Fruit fly (Drosophila melanogaster) whole organism, embryonic: Measurements from ENCODE around the gene TpnC25D.

Experiments
- Atf6 ChIP-seq: fragments of 200-800 bp; sonication (Bioruptor generic); IDR thresholded peaks from 2 replicates; pipeline ENCODE4 v1.3.6; 2022; ENCODE audit warnings: missing biosample characterization, missing genetic modification characterization
- Bgb ChIP-seq: fragments of 200-800 bp; sonication (Bioruptor generic); IDR thresholded peaks from 2 replicates; pipeline ENCODE4 v1.3.6; 2022; ENCODE audit warnings: missing biosample characterization, missing genetic modification characterization; ENCODE audit not compliant: partially characterized antibody
- CG10274 ChIP-seq: fragments of 200-800 bp; sonication (Bioruptor generic); optimal IDR thresholded peaks from 3 replicates; lab custom pipeline; 2017; ENCODE audit warnings: missing biosample characterization, mild to moderate bottlenecking, missing genetic modification characterization
- CG11085 ChIP-seq: fragments of 200-800 bp; sonication (Bioruptor generic); IDR thresholded peaks from 2 replicates; pipeline ENCODE4 v1.3.6; 2022; ENCODE audit warnings: missing biosample characterization, missing genetic modification characterization
- CG11695 ChIP-seq: fragments of 200-800 bp; sonication (Bioruptor generic); IDR thresholded peaks from 3 replicates; pipeline ENCODE4 v1.3.6; 2022; ENCODE audit warnings: missing biosample characterization, missing genetic modification characterization
- CG11696 ChIP-seq: fragments of 200-800 bp; sonication (Bioruptor generic); IDR thresholded peaks from 2 replicates; pipeline ENCODE4 v1.3.6; 2022; ENCODE audit warnings: missing biosample characterization, missing genetic modification characterization
- CG14014 ChIP-seq: fragments of 200-800 bp; sonication (Bioruptor generic); IDR thresholded peaks from 2 replicates; pipeline ENCODE4 v1.3.6; 2022; ENCODE audit warnings: missing biosample characterization, missing genetic modification characterization
- CG14441 ChIP-seq: fragments of 200-800 bp; sonication (Bioruptor generic); IDR thresholded peaks from 2 replicates; pipeline ENCODE4 v1.3.6; 2022; ENCODE audit warnings: missing biosample characterization, missing genetic modification characterization
- CG32772 ChIP-seq: fragments of 200-800 bp; sonication (Bioruptor generic); IDR thresholded peaks from 2 replicates; pipeline ENCODE4 v1.3.6; 2022; ENCODE audit warnings: missing biosample characterization, missing genetic modification characterization
- CG34376 ChIP-seq: fragments of 200-800 bp; sonication (Bioruptor generic); optimal IDR thresholded peaks from 2 replicates; lab custom pipeline; 2018; ENCODE audit warnings: missing biosample characterization, mild to moderate bottlenecking, missing genetic modification characterization
- CG7372 ChIP-seq: fragments of 200-800 bp; sonication (Bioruptor generic); IDR thresholded peaks from 2 replicates; pipeline ENCODE4 v1.3.6; 2022; ENCODE audit warnings: missing biosample characterization, missing genetic modification characterization
- CG7786 ChIP-seq: fragments of 200-800 bp; sonication (Bioruptor generic); optimal IDR thresholded peaks from 2 replicates; lab custom pipeline; 2016; ENCODE audit warnings: missing biosample characterization, missing genetic modification characterization
- CG7839 ChIP-seq: fragments of 200-800 bp; sonication (Bioruptor generic); optimal IDR thresholded peaks from 3 replicates; lab custom pipeline; 2018; ENCODE audit warnings: missing biosample characterization, mild to moderate bottlenecking, missing genetic modification characterization, moderate library complexity
- CG8290 ChIP-seq, 3 experiments: fragments of 200-800 bp; sonication (Bioruptor generic); optimal IDR thresholded peaks; 2 replicates each; lab custom pipeline; 2016 to 2019; ENCODE audit warnings: missing biosample characterization in 3 of 3, missing genetic modification characterization in 3 of 3, mild to moderate bottlenecking in 2 of 3, moderate library complexity in 1 of 3
- CG8359 ChIP-seq: fragments of 200-800 bp; sonication (Bioruptor generic); optimal IDR thresholded peaks from 2 replicates; lab custom pipeline; 2017; ENCODE audit warnings: missing biosample characterization, mild to moderate bottlenecking, missing genetic modification characterization, borderline replicate concordance
- CG8388 ChIP-seq: fragments of 200-800 bp; sonication (Bioruptor generic); optimal IDR thresholded peaks from 2 replicates; lab custom pipeline; 2019; ENCODE audit warnings: missing biosample characterization, mild to moderate bottlenecking, missing genetic modification characterization, moderate library complexity
- CG8924 ChIP-seq: fragments of 200-800 bp; optimal IDR thresholded peaks from 3 replicates; lab custom pipeline; 2019; ENCODE audit warnings: missing biosample characterization, mild to moderate bottlenecking, missing genetic modification characterization, moderate library complexity
- CG9609 ChIP-seq: fragments of 200-800 bp; sonication (Bioruptor generic); optimal IDR thresholded peaks from 3 replicates; lab custom pipeline; 2016; ENCODE audit warnings: missing biosample characterization, missing genetic modification characterization
- CG9932 ChIP-seq: fragments of 200-800 bp; sonication (Bioruptor generic); IDR thresholded peaks from 2 replicates; pipeline ENCODE4 v1.3.6; 2022; ENCODE audit warnings: missing biosample characterization, missing genetic modification characterization
- D ChIP-seq, 2 experiments: fragments of 200-800 bp in 1 of 2; fragments of >200 bp in 1 of 2; sonication (Bioruptor generic) in 1 of 2; optimal IDR thresholded peaks; 2 replicates in 1 of 2; 3 replicates in 1 of 2; lab custom pipeline; 2017; ENCODE audit warnings: mild to moderate bottlenecking in 1 of 2, missing biosample characterization in 1 of 2, missing genetic modification characterization in 1 of 2, missing genetic modification reagents in 1 of 2
- Dfd ChIP-seq, 2 experiments: fragments of >200 bp; optimal IDR thresholded peaks; 2 replicates each; lab custom pipeline; 2017; ENCODE audit warnings: missing biosample characterization in 2 of 2, missing genetic modification characterization in 2 of 2
- Doc3 ChIP-seq: fragments of 200-800 bp; sonication (Bioruptor generic); IDR thresholded peaks from 3 replicates; pipeline ENCODE4 v1.3.6; 2022; ENCODE audit warnings: missing biosample characterization, missing genetic modification characterization; ENCODE audit not compliant: partially characterized antibody
- ERR ChIP-seq: fragments of 200-800 bp; sonication (Bioruptor generic); optimal IDR thresholded peaks from 2 replicates; lab custom pipeline; 2016; ENCODE audit warnings: missing biosample characterization, missing genetic modification characterization
- HLH3B ChIP-seq: fragments of 200-800 bp; sonication (Bioruptor generic); IDR thresholded peaks from 2 replicates; pipeline ENCODE4 v1.3.6; 2022; ENCODE audit warnings: missing biosample characterization, missing genetic modification characterization
- HmgZ ChIP-seq: fragments of 200-800 bp; sonication (Bioruptor generic); optimal IDR thresholded peaks from 2 replicates; lab custom pipeline; 2018; ENCODE audit warnings: missing biosample characterization, mild to moderate bottlenecking, missing genetic modification characterization
- Hmr ChIP-seq: fragments of 200-800 bp; sonication (Bioruptor generic); optimal IDR thresholded peaks from 3 replicates; lab custom pipeline; 2017; ENCODE audit warnings: mild to moderate bottlenecking, missing biosample characterization, missing genetic modification reagents, missing genetic modification characterization
- Lhr ChIP-seq: fragments of 200-800 bp; sonication (Bioruptor generic); optimal IDR thresholded peaks from 3 replicates; lab custom pipeline; 2017; ENCODE audit warnings: mild to moderate bottlenecking, missing biosample characterization, missing genetic modification reagents, missing genetic modification characterization
- Max ChIP-seq: fragments of 200-800 bp; sonication (Bioruptor generic); optimal IDR thresholded peaks from 2 replicates; lab custom pipeline; 2016; ENCODE audit warnings: missing biosample characterization, mild to moderate bottlenecking, missing genetic modification characterization
- Med ChIP-seq: fragments of 200-800 bp; sonication (Bioruptor generic); peaks from one replicate; lab custom pipeline; 2016; ENCODE audit warnings: missing biosample characterization, missing genetic modification characterization, mild to moderate bottlenecking, inconsistent platforms, moderate library complexity
- Mrtf ChIP-seq: fragments of 200-800 bp; sonication (Bioruptor generic); IDR thresholded peaks from 3 replicates; pipeline ENCODE4 v1.3.6; 2022; ENCODE audit warnings: missing biosample characterization, missing genetic modification characterization
- Rfx ChIP-seq: fragments of 200-800 bp; sonication (Bioruptor generic); IDR thresholded peaks from 2 replicates; pipeline ENCODE4 v1.3.6; 2022; ENCODE audit warnings: missing biosample characterization, missing genetic modification characterization
- abd-A ChIP-seq: fragments of 200-800 bp; sonication (Bioruptor generic); optimal IDR thresholded peaks from 3 replicates; lab custom pipeline; 2019; ENCODE audit warnings: missing biosample characterization, mild to moderate bottlenecking, missing genetic modification characterization, moderate library complexity
- bab2 ChIP-seq: fragments of 200-800 bp; sonication (Bioruptor generic); optimal IDR thresholded peaks from 2 replicates; lab custom pipeline; 2016; ENCODE audit warnings: missing biosample characterization, missing genetic modification characterization
- cad ChIP-seq: fragments of >200 bp; optimal IDR thresholded peaks from 2 replicates; lab custom pipeline; 2017; ENCODE audit warnings: missing biosample characterization, missing genetic modification characterization
- dysf ChIP-seq: fragments of 200-800 bp; sonication (Bioruptor generic); IDR thresholded peaks from 3 replicates; pipeline ENCODE4 v1.3.6; 2022; ENCODE audit warnings: missing biosample characterization, missing genetic modification characterization
- exex ChIP-seq: fragments of 200-800 bp; sonication (Bioruptor generic); optimal IDR thresholded peaks from 4 replicates; lab custom pipeline; 2018; ENCODE audit warnings: missing biosample characterization, mild to moderate bottlenecking, missing genetic modification characterization, moderate library complexity
- ham ChIP-seq: fragments of 200-800 bp; sonication (Bioruptor generic); IDR thresholded peaks from 2 replicates; pipeline ENCODE4 v1.3.6; 2022; ENCODE audit warnings: missing biosample characterization, missing genetic modification characterization
- inv ChIP-seq: fragments of 200-800 bp; sonication (Bioruptor generic); IDR thresholded peaks from 2 replicates; pipeline ENCODE4 v1.3.6; 2022; ENCODE audit warnings: missing biosample characterization, missing genetic modification characterization; ENCODE audit not compliant: partially characterized antibody
- lab ChIP-seq: fragments of 200-800 bp; sonication (Bioruptor generic); optimal IDR thresholded peaks from 3 replicates; lab custom pipeline; 2017; ENCODE audit warnings: missing biosample characterization, missing genetic modification characterization, mild to moderate bottlenecking, moderate library complexity, missing genetic modification reagents
- prd ChIP-seq, 3 experiments: fragments of >200 bp in 2 of 3; fragments of 200-800 bp in 1 of 3; sonication (Bioruptor generic) in 1 of 3; optimal IDR thresholded peaks in 2 of 3; IDR thresholded peaks in 1 of 3; 2 replicates in 2 of 3; 3 replicates in 1 of 3; pipeline versions ENCODE4 v1.3.6 to Lab custom; 2017 to 2022; ENCODE audit warnings: missing biosample characterization in 1 of 3, missing genetic modification characterization in 1 of 3
- sd ChIP-seq: fragments of 200-800 bp; sonication (Bioruptor generic); optimal IDR thresholded peaks from 3 replicates; lab custom pipeline; 2018; ENCODE audit warnings: missing biosample characterization, mild to moderate bottlenecking, missing genetic modification characterization, moderate library complexity
- sug ChIP-seq: fragments of 200-800 bp; optimal IDR thresholded peaks from 2 replicates; lab custom pipeline; 2019; ENCODE audit warnings: missing biosample characterization, mild to moderate bottlenecking, missing genetic modification characterization, moderate library complexity
- zf30C ChIP-seq: fragments of 200-800 bp; sonication (Bioruptor generic); optimal IDR thresholded peaks from 3 replicates; lab custom pipeline; 2018; ENCODE audit warnings: missing biosample characterization, mild to moderate bottlenecking, missing genetic modification characterization
- zfh1 ChIP-seq: fragments of 200-800 bp; sonication (Bioruptor generic); IDR thresholded peaks from 3 replicates; pipeline ENCODE4 v1.3.6; 2022; ENCODE audit warnings: missing biosample characterization, missing genetic modification characterization
- zfh2 ChIP-seq: fragments of 200-800 bp; sonication (Bioruptor generic); optimal IDR thresholded peaks from 2 replicates; lab custom pipeline; 2016; ENCODE audit warnings: missing biosample characterization, missing genetic modification characterization

The TpnC25D gene

dm6 chr2L:5223317-5223716 lies 6.8 kb downstream of the TpnC25D start:
- TF ChIP-seq CG8359 (GFP tag; lab: Kevin White, UChicago) (peak; percentile 98), zf30C (GFP tag; lab: Kevin White, UChicago) (no peak), Med (GFP tag; lab: Kevin White, UChicago) (peak; percentile 31)

- TF ChIP-seq Lhr (GFP tag; lab: Kevin White, UChicago) (no peak), Doc3 (GFP tag; lab: Robert Waterston, UW) (no peak), CG7839 (tag; lab: Kevin White, UChicago) (peak; percentile 11), Dfd (GFP tag; optimal IDR thresholded peaks at IDR 0.05; lab: Kevin White, UChicago) (no peak), HLH3B (GFP tag; lab: Robert Waterston, UW) (0 out of 2 replicates have a peak, but pooled peaks have one; percentile 35), ham (0 out of 2 replicates have a peak, but pooled peaks have one; percentile 13), zfh1 (0 out of 3 replicates have a peak, but pooled peaks have one; percentile 24), dysf (peak; percentile 48; the same call in 2 of the 3 replicates), abd-A (tag; lab: Kevin White, UChicago) (peak; percentile 3), sd (tag; lab: Kevin White, UChicago) (peak; percentile 43), cad (GFP tag; lab: Kevin White, UChicago) (no peak), CG14014 (GFP tag; lab: Robert Waterston, UW) (0 out of 2 replicates have a peak, but pooled peaks have one; percentile 24), Hmr (peak; percentile 5), ERR (no peak), sug (peak; percentile 38), bab2 (GFP tag; lab: Kevin White, UChicago) (peak; percentile 1), CG11695 (GFP tag; lab: Robert Waterston, UW) (peak; percentile 19; the same call in 1 of the 3 replicates), CG9932 (GFP tag; lab: Robert Waterston, UW) (peak; percentile 56), Rfx (GFP tag; lab: Robert Waterston, UW) (peak; percentile 67), CG11085 (GFP tag; lab: Robert Waterston, UW) (no peak), Max (GFP tag; lab: Kevin White, UChicago) (no peak), inv (GFP tag; lab: Robert Waterston, UW) (0 out of 2 replicates have a peak, but pooled peaks have one; percentile 13), Mrtf (GFP tag; lab: Robert Waterston, UW) (0 out of 3 replicates have a peak, but pooled peaks have one; percentile 37), CG11696 (0 out of 2 replicates have a peak, but pooled peaks have one; percentile 6), Bgb (GFP tag; lab: Robert Waterston, UW) (no peak), exex (tag; lab: Kevin White, UChicago) (peak; percentile 95), CG32772 (peak; percentile 29; the same call in 1 of the 2 replicates), CG8290 (GFP tag; optimal IDR thresholded peaks at IDR 0.05; lab: Kevin White, UChicago) (no peak), CG8290 (tag; optimal IDR thresholded peaks at IDR 0.05; lab: Kevin White, UChicago) (peak in 1 of 2 experiments; percentile 66), CG8359 (GFP tag; lab: Kevin White, UChicago) (peak; percentile 25), HmgZ (tag; lab: Kevin White, UChicago) (peak; percentile 13), CG7372 (GFP tag; lab: Robert Waterston, UW) (no peak), prd (optimal IDR thresholded peaks at IDR 0.05; lab: Kevin White, UChicago) (no peak), prd (GFP tag; IDR thresholded peaks at IDR 0.05; lab: Robert Waterston, UW) (0 out of 3 replicates have a peak, but pooled peaks have one; percentile 35), CG8924 (no peak), Atf6 (GFP tag; lab: Robert Waterston, UW) (peak; percentile 48; the same call in 1 of the 2 replicates), CG10274 (GFP tag; lab: Kevin White, UChicago) (peak; percentile 18), CG9609 (GFP tag; lab: Kevin White, UChicago) (no peak), zfh2 (no peak), CG14441 (GFP tag; lab: Robert Waterston, UW) (0 out of 2 replicates have a peak, but pooled peaks have one; percentile 19), D (optimal IDR thresholded peaks at IDR 0.05; lab: Kevin White, UChicago) (no peak), D (GFP tag; optimal IDR thresholded peaks at IDR 0.05; lab: Kevin White, UChicago) (no peak), lab (peak; percentile 28), CG34376 (peak; percentile 15), CG8388 (peak; percentile 78), CG7786 (GFP tag; lab: Kevin White, UChicago) (peak; percentile 2)
These were observed 8.3 kb downstream of the TpnC25D start for dm6 chr2L:5224724-5225319.
